Worm (Caenorhabditis elegans): ENCODE results near the gene ndnf-1.

The ndnf-1 gene

DNA sequence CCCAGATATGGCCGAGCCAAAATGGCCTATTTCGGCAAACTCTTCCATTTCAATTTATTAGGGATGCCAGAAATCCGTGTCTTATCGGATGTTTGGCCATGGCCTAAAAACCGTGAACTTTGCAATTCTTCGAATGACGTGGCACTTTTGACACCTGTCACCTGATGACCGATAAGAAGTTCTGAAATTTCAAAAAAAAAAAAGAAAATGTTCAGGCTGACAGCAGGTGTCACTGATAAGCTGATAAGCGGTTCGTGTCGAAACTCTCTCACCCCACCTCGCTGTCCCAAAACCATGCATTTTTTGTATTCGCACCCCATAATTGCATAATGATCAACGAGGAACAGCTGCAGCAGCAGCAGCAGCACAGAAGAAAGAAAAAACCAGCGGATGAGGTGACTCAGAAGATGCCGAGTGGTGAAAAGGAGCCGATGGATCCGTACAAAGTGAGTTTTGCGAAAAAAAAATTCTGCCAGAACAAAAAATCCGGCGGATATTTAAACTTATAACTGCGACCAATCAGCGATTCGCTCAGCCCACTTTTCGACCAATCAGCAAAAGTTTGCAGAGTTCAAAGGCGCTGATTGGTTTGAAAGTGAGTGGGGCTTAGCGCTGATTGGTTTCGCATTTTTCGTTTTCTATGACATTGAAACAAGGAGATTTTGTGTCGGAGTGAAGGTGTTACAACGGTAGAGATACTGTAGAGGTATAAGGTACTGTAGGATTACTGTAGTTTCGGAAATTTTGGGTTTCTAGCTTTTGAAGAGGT, 16.2 kb downstream of the ndnf-1 start, which contains the start of the genes Y54G2A.28 and vrp-1 (continued):
- TF ChIP-seq C17E4.6 (GFP tag; IDR thresholded peaks at IDR 0.05) (no peak), F57C9.4 (tag; optimal IDR thresholded peaks at IDR 0.05) (no peak), let-526 (GFP tag; IDR thresholded peaks at IDR 0.05) (peak; percentile 57; the same call in 1 of the 2 replicates), rec-8 (tag; optimal IDR thresholded peaks at IDR 0.05) (no peak), B0035.1 (tag; optimal IDR thresholded peaks at IDR 0.05) (no peak), die-1 (tag; optimal IDR thresholded peaks at IDR 0.05) (no peak), pbrm-1 (GFP tag; IDR thresholded peaks at IDR 0.05) (no peak), Y53G8AR.9 (GFP tag; conservative IDR thresholded peaks at IDR 0.05) (no peak), Y95B8A.8 (GFP tag; IDR thresholded peaks at IDR 0.05) (no peak), him-1 (tag; optimal IDR thresholded peaks at IDR 0.05) (no peak), madf-10 (tag; optimal IDR thresholded peaks at IDR 0.05) (peak; percentile 1), ceh-100 (GFP tag; IDR thresholded peaks at IDR 0.05) (no peak), ZK185.1 (tag; optimal IDR thresholded peaks at IDR 0.05; ENCODE audit: poor library complexity, severe bottlenecking) (no peak), ama-1 (optimal IDR thresholded peaks at IDR 0.05) (no peak), ama-1 (GFP tag; optimal IDR thresholded peaks at IDR 0.05) (no peak), mxl-1 (tag; optimal IDR thresholded peaks at IDR 0.05) (no peak), tbp1 (GFP tag; optimal IDR thresholded peaks at IDR 0.05) (peak; percentile 33), repo-1 (tag; optimal IDR thresholded peaks at IDR 0.05) (no peak), ztf-22 (GFP tag; optimal IDR thresholded peaks at IDR 0.05) (no peak), B0336.3 (GFP tag; IDR thresholded peaks at IDR 0.05) (0 out of 2 replicates have a peak, but pooled peaks have one; percentile 12), K11D2.4 (GFP tag; IDR thresholded peaks at IDR 0.05) (0 out of 2 replicates have a peak, but pooled peaks have one; percentile 17), attf-5 (GFP tag; optimal IDR thresholded peaks at IDR 0.05) (peak; percentile 10), lag-1 (GFP tag; IDR thresholded peaks at IDR 0.05) (no peak), dox-1 (GFP tag; IDR thresholded peaks at IDR 0.05) (peak; percentile 74), bed-2 (GFP tag; IDR thresholded peaks at IDR 0.05) (no peak), snpc-4 (GFP tag; optimal IDR thresholded peaks at IDR 0.05) (no peak), snpc-4 (tag; optimal IDR thresholded peaks at IDR 0.05) (no peak), nfyb-1 (GFP tag; IDR thresholded peaks at IDR 0.05) (peak; percentile 74; the same call in 1 of the 2 replicates), snpc-1.1 (tag; optimal IDR thresholded peaks at IDR 0.05; ENCODE audit: insufficient read depth) (no peak), athp-1 (tag; optimal IDR thresholded peaks at IDR 0.05) (no peak), hlh-26 (GFP tag; conservative IDR thresholded peaks at IDR 0.05) (no peak), pha-4 (tag; optimal IDR thresholded peaks at IDR 0.05) (peak; percentile 24), dpff-1 (tag; optimal IDR thresholded peaks at IDR 0.05) (no peak), F57A8.1 (GFP tag; optimal IDR thresholded peaks at IDR 0.05) (no peak), F22D6.2 (tag; optimal IDR thresholded peaks at IDR 0.05) (no peak), nfya-2 (GFP tag; IDR thresholded peaks at IDR 0.05) (no peak), ceh-79 (tag; optimal IDR thresholded peaks at IDR 0.05) (no peak), Y53F4B.3 (GFP tag; IDR thresholded peaks at IDR 0.05) (no peak), hmg-1.2 (GFP tag; IDR thresholded peaks at IDR 0.05) (no peak), akir-1 (GFP tag; optimal IDR thresholded peaks at IDR 0.05) (no peak), nhr-80 (tag; optimal IDR thresholded peaks at IDR 0.05) (peak; percentile 92), somi-1 (GFP tag; optimal IDR thresholded peaks at IDR 0.05) (no peak), zfh-2 (GFP tag; conservative IDR thresholded peaks at IDR 0.05) (0 out of 2 replicates have a peak, but pooled peaks have one; percentile 15), let-607 (tag; optimal IDR thresholded peaks at IDR 0.05) (peak; percentile 94 to 96)
